Worm (Caenorhabditis elegans) whole organism, early embryonic: Measurements from ENCODE around the gene Y19D10B.8.
"Not testable (repeated sequence)": the region's sequence is repeated elsewhere in the genome, so short reads cannot be mapped to it uniquely, and the experiment has no call there.

ENCODE experiments used
- aly-1 ChIP-seq: sonication (generic microtip); optimal IDR thresholded peaks from 2 replicates; lab custom pipeline; 2016; ENCODE audit warnings: missing genetic modification characterization, missing compliant biosample characterization
- ama-1 ChIP-seq: fragments of 150-350 bp; optimal IDR thresholded peaks from 2 replicates; lab custom pipeline; 2014
- ceh-13 ChIP-seq: fragments of 200-800 bp; sonication (Bioruptor generic); optimal IDR thresholded peaks from 2 replicates; lab custom pipeline; 2018; ENCODE audit warnings: mild to moderate bottlenecking, missing genetic modification characterization, missing compliant biosample characterization
- ets-7 ChIP-seq: sonication (generic microtip); optimal IDR thresholded peaks from 2 replicates; lab custom pipeline; 2016; ENCODE audit warnings: missing genotype, missing genetic modification characterization, missing compliant biosample characterization
- hmbx-1 ChIP-seq: sonication (generic microtip); optimal IDR thresholded peaks from 2 replicates; lab custom pipeline; 2016; ENCODE audit warnings: mild to moderate bottlenecking, missing genetic modification characterization, missing compliant biosample characterization
- hmg-4 ChIP-seq: fragments of 200-800 bp; sonication (Bioruptor generic); optimal IDR thresholded peaks from 2 replicates; lab custom pipeline; 2018; ENCODE audit warnings: mild to moderate bottlenecking, missing genetic modification characterization, missing compliant biosample characterization
- pes-1 ChIP-seq: fragments of 200-800 bp; sonication (Bioruptor generic); IDR thresholded peaks from 2 replicates; pipeline ENCODE4 v1.3.6; 2022; ENCODE audit warnings: missing genetic modification reagents, missing genetic modification characterization, missing compliant biosample characterization
- scrt-1 ChIP-seq: fragments of 200-800 bp; sonication (Bioruptor generic); IDR thresholded peaks from 2 replicates; pipeline ENCODE4 v1.3.6; 2022; ENCODE audit warnings: missing genetic modification characterization, missing compliant biosample characterization
- tbx-11 ChIP-seq: fragments of 200-800 bp; sonication (Bioruptor generic); IDR thresholded peaks from 2 replicates; pipeline ENCODE4 v1.3.6; 2022; ENCODE audit warnings: missing genetic modification characterization, missing compliant biosample characterization
- tbx-37 ChIP-seq: fragments of 200-800 bp; sonication (Bioruptor generic); conservative IDR thresholded peaks from 2 replicates; pipeline ENCODE4 v1.3.6; 2022; ENCODE audit warnings: missing genetic modification reagents, missing genetic modification characterization, missing compliant biosample characterization
- tra-4 ChIP-seq: sonication (generic microtip); optimal IDR thresholded peaks from 2 replicates; lab custom pipeline; 2017; ENCODE audit warnings: missing genetic modification characterization, missing compliant biosample characterization

DNA sequence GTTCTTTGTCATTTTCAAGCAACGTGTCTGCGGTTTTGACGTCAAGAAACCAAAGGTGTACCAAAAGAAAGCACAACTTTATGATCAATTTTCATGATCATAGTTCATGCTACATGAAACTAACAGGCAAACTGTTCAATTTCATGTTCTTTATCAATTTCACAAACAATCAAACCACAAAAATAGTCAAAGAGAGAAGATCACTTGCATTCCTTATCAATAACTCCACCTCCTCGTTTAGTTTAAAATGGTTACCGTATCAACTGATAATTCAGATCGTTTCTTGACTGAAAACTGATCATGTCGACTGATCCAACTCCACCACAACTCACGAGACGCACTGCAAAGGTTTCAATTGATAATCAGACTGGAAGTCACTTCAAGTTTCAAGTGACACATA, 29.3 kb upstream of the Y19D10B.8 start, which contains the start of gene pud-1.1:
- not testable (repeated sequence) for TF ChIP-seq ceh-13 (GFP tag; lab: Kevin White, UChicago); ama-1 (lab: Kevin White, UChicago); ets-7 (tag; lab: Kevin White, UChicago); scrt-1; tbx-37; tra-4; hmg-4 (GFP tag; lab: Kevin White, UChicago); pes-1; tbx-11; aly-1 (tag; lab: Kevin White, UChicago); hmbx-1 (tag; lab: Kevin White, UChicago)
